Worm (Caenorhabditis elegans) whole organism, early embryonic: ENCODE measurements around the gene era-1.

ENCODE experiments used
- B0310.2 ChIP-seq: sonication (generic microtip); optimal IDR thresholded peaks from 2 replicates; lab custom pipeline; 2016; ENCODE audit warnings: mild to moderate bottlenecking, missing genetic modification characterization, missing compliant biosample characterization
- F13C5.2 ChIP-seq: sonication (generic microtip); optimal IDR thresholded peaks from 2 replicates; lab custom pipeline; 2017; ENCODE audit warnings: mild to moderate bottlenecking, missing genetic modification characterization, inconsistent platforms, missing compliant biosample characterization
- aly-1 ChIP-seq: sonication (generic microtip); optimal IDR thresholded peaks from 2 replicates; lab custom pipeline; 2016; ENCODE audit warnings: missing genetic modification characterization, missing compliant biosample characterization
- ama-1 ChIP-seq: fragments of 150-350 bp; optimal IDR thresholded peaks from 2 replicates; lab custom pipeline; 2014
- ceh-13 ChIP-seq: fragments of 200-800 bp; sonication (Bioruptor generic); optimal IDR thresholded peaks from 2 replicates; lab custom pipeline; 2018; ENCODE audit warnings: mild to moderate bottlenecking, missing genetic modification characterization, missing compliant biosample characterization
- ceh-36 ChIP-seq: sonication (generic microtip); optimal IDR thresholded peaks from 2 replicates; lab custom pipeline; 2016; ENCODE audit warnings: missing genetic modification characterization, inconsistent platforms, missing compliant biosample characterization
- ets-7 ChIP-seq: sonication (generic microtip); optimal IDR thresholded peaks from 2 replicates; lab custom pipeline; 2016; ENCODE audit warnings: missing genotype, missing genetic modification characterization, missing compliant biosample characterization
- flt-1 ChIP-seq: fragments of 200-800 bp; sonication (Bioruptor generic); IDR thresholded peaks from 2 replicates; pipeline ENCODE4 v1.3.6; 2022; ENCODE audit warnings: missing genetic modification characterization, missing compliant biosample characterization
- hmbx-1 ChIP-seq: sonication (generic microtip); optimal IDR thresholded peaks from 2 replicates; lab custom pipeline; 2016; ENCODE audit warnings: mild to moderate bottlenecking, missing genetic modification characterization, missing compliant biosample characterization
- hmg-4 ChIP-seq: fragments of 200-800 bp; sonication (Bioruptor generic); optimal IDR thresholded peaks from 2 replicates; lab custom pipeline; 2018; ENCODE audit warnings: mild to moderate bottlenecking, missing genetic modification characterization, missing compliant biosample characterization
- hnd-1 ChIP-seq: sonication (generic microtip); optimal IDR thresholded peaks from 2 replicates; lab custom pipeline; 2016; ENCODE audit warnings: missing genetic modification characterization, missing compliant biosample characterization
- pes-1 ChIP-seq: fragments of 200-800 bp; sonication (Bioruptor generic); IDR thresholded peaks from 2 replicates; pipeline ENCODE4 v1.3.6; 2022; ENCODE audit warnings: missing genetic modification reagents, missing genetic modification characterization, missing compliant biosample characterization
- scrt-1 ChIP-seq: fragments of 200-800 bp; sonication (Bioruptor generic); IDR thresholded peaks from 2 replicates; pipeline ENCODE4 v1.3.6; 2022; ENCODE audit warnings: missing genetic modification characterization, missing compliant biosample characterization
- sea-1 ChIP-seq: fragments of 200-800 bp; sonication (Bioruptor generic); conservative IDR thresholded peaks from 2 replicates; pipeline ENCODE4 v1.3.6; 2022; ENCODE audit warnings: missing genetic modification characterization, missing compliant biosample characterization
- tbx-11 ChIP-seq: fragments of 200-800 bp; sonication (Bioruptor generic); IDR thresholded peaks from 2 replicates; pipeline ENCODE4 v1.3.6; 2022; ENCODE audit warnings: missing genetic modification characterization, missing compliant biosample characterization
- tbx-37 ChIP-seq: fragments of 200-800 bp; sonication (Bioruptor generic); conservative IDR thresholded peaks from 2 replicates; pipeline ENCODE4 v1.3.6; 2022; ENCODE audit warnings: missing genetic modification reagents, missing genetic modification characterization, missing compliant biosample characterization
- tra-4 ChIP-seq: sonication (generic microtip); optimal IDR thresholded peaks from 2 replicates; lab custom pipeline; 2017; ENCODE audit warnings: missing genetic modification characterization, missing compliant biosample characterization

era-1 gene

ce11 chrV:6662505-6662904, 40.4 kb upstream of the era-1 start:
- no peak for TF ChIP-seq flt-1
- no peak for TF ChIP-seq hmg-4 (GFP tag; lab: Kevin White, UChicago)
- no peak for TF ChIP-seq ets-7 (tag; lab: Kevin White, UChicago)

ce11 chrV:6665751-6666150, 37.1 kb upstream of the era-1 start, which contains the start of gene pmp-5:
Gene pmp-5, minus strand, starts transcription at chrV:6665813.
- TF ChIP-seq tra-4 (tag; lab: Kevin White, UChicago) (no peak), flt-1 (no peak), tbx-11 (GFP tag; lab: Robert Waterston, UW) (no peak), ceh-36 (tag; lab: Kevin White, UChicago) (no peak), ceh-13 (GFP tag; lab: Kevin White, UChicago) (no peak), ama-1 (no peak), hnd-1 (no peak)

- TF ChIP-seq ets-7 (tag; lab: Kevin White, UChicago) (no peak), tra-4 (tag; lab: Kevin White, UChicago) (no peak), pes-1 (no peak), ceh-13 (GFP tag; lab: Kevin White, UChicago) (no peak), sea-1 (GFP tag; lab: Robert Waterston, UW) (no peak), hmbx-1 (tag; lab: Kevin White, UChicago) (no peak), tbx-11 (GFP tag; lab: Robert Waterston, UW) (no peak), hnd-1 (no peak), F13C5.2 (tag; lab: Kevin White, UChicago) (no peak), ama-1 (no peak)
Observed at ce11 chrV:6666557-6666956, 36.3 kb upstream of the era-1 start.

ce11 chrV:6668741-6669140, 34.1 kb upstream of the era-1 start, which contains the start of gene str-180:
Gene str-180, minus strand, starts transcription at chrV:6668841.
- no peak for TF ChIP-seq pes-1

ce11 chrV:6669520-6669919, 33.3 kb upstream of the era-1 start, which contains the start of gene cest-28:
Gene cest-28, plus strand, starts transcription at chrV:6669820.
- no peak for TF ChIP-seq hmbx-1 (tag; lab: Kevin White, UChicago)
- no peak for TF ChIP-seq tbx-37 (GFP tag; lab: Robert Waterston, UW)
- no peak for TF ChIP-seq aly-1 (tag; lab: Kevin White, UChicago)
- no peak for TF ChIP-seq hnd-1
- TF ChIP-seq flt-1: no peak
- no peak for TF ChIP-seq scrt-1 (GFP tag; lab: Robert Waterston, UW)
- no peak for TF ChIP-seq B0310.2 (tag; lab: Kevin White, UChicago)
- TF ChIP-seq ets-7 (tag; lab: Kevin White, UChicago): no peak
- TF ChIP-seq ceh-36 (tag; lab: Kevin White, UChicago): no peak
- TF ChIP-seq hmg-4 (GFP tag; lab: Kevin White, UChicago): no peak
- no peak for TF ChIP-seq F13C5.2 (tag; lab: Kevin White, UChicago)
- TF ChIP-seq tbx-11 (GFP tag; lab: Robert Waterston, UW): no peak
- no peak for TF ChIP-seq tra-4 (tag; lab: Kevin White, UChicago)
- TF ChIP-seq pes-1: no peak
- no peak for TF ChIP-seq ceh-13 (GFP tag; lab: Kevin White, UChicago)
- no peak for TF ChIP-seq ama-1
- TF ChIP-seq sea-1 (GFP tag; lab: Robert Waterston, UW): no peak

- TF ChIP-seq ama-1 (no peak), flt-1 (no peak), scrt-1 (GFP tag; lab: Robert Waterston, UW) (no peak), F13C5.2 (tag; lab: Kevin White, UChicago) (no peak), tra-4 (tag; lab: Kevin White, UChicago) (no peak), hmbx-1 (tag; lab: Kevin White, UChicago) (no peak), ets-7 (tag; lab: Kevin White, UChicago) (no peak), sea-1 (GFP tag; lab: Robert Waterston, UW) (no peak)
Observed at ce11 chrV:6673967-6674366, 28.9 kb upstream of the era-1 start, which contains the start of gene cest-31. Gene cest-31, plus strand, starts transcription at chrV:6674267.

ce11 chrV:6676158-6676849, 26.6 kb upstream of the era-1 start, which contains the start of gene cest-34:
Gene cest-34, plus strand, starts transcription at chrV:6676799.
- no peak for TF ChIP-seq tbx-11 (GFP tag; lab: Robert Waterston, UW)
- TF ChIP-seq hmg-4 (GFP tag; lab: Kevin White, UChicago): no peak
- no peak for TF ChIP-seq hnd-1
- TF ChIP-seq tra-4 (tag; lab: Kevin White, UChicago): no peak
- TF ChIP-seq pes-1: no peak
- no peak for TF ChIP-seq ceh-36 (tag; lab: Kevin White, UChicago)
- no peak for TF ChIP-seq ets-7 (tag; lab: Kevin White, UChicago)
- no peak for TF ChIP-seq scrt-1 (GFP tag; lab: Robert Waterston, UW)
- TF ChIP-seq ceh-13 (GFP tag; lab: Kevin White, UChicago): no peak
- no peak for TF ChIP-seq flt-1
- TF ChIP-seq B0310.2 (tag; lab: Kevin White, UChicago): no peak
- TF ChIP-seq hmbx-1 (tag; lab: Kevin White, UChicago): no peak
- no peak for TF ChIP-seq aly-1 (tag; lab: Kevin White, UChicago)
- no peak for TF ChIP-seq F13C5.2 (tag; lab: Kevin White, UChicago)
- TF ChIP-seq ama-1: no peak
- TF ChIP-seq tbx-37 (GFP tag; lab: Robert Waterston, UW): no peak
- TF ChIP-seq sea-1 (GFP tag; lab: Robert Waterston, UW): no peak

ce11 chrV:6681501-6681900, 21.4 kb upstream of the era-1 start, which contains the start of gene egl-46:
Gene egl-46, minus strand, starts transcription at chrV:6681573.
- TF ChIP-seq sea-1 (GFP tag; lab: Robert Waterston, UW): no peak
- TF ChIP-seq aly-1 (tag; lab: Kevin White, UChicago): no peak
- no peak for TF ChIP-seq F13C5.2 (tag; lab: Kevin White, UChicago)
- TF ChIP-seq pes-1: no peak
- no peak for TF ChIP-seq scrt-1 (GFP tag; lab: Robert Waterston, UW)
- TF ChIP-seq hnd-1: no peak
- TF ChIP-seq tbx-11 (GFP tag; lab: Robert Waterston, UW): no peak
- no peak for TF ChIP-seq B0310.2 (tag; lab: Kevin White, UChicago)
- TF ChIP-seq ceh-36 (tag; lab: Kevin White, UChicago): no peak
- TF ChIP-seq flt-1: no peak
